Fruit fly (Drosophila melanogaster) Kc167 (cell line): Measurements from ENCODE around the gene CG32845.

Experiments
- Myc ChIP-seq: fragments of >200 bp; optimal IDR thresholded peaks from 2 replicates; lab custom pipeline; 2017; ENCODE audit warnings: missing external identifiers
- h ChIP-seq: fragments of >200 bp; optimal IDR thresholded peaks from 3 replicates; lab custom pipeline; 2018; ENCODE audit warnings: missing external identifiers
- ttk ChIP-seq: sonication (Bioruptor generic); optimal IDR thresholded peaks from 2 replicates; lab custom pipeline; 2017; ENCODE audit warnings: missing external identifiers

- no peak for TF ChIP-seq h (lab: Kevin White, UChicago)
- TF ChIP-seq Myc = no peak
- no peak for TF ChIP-seq ttk (lab: Kevin White, UChicago)
Measured at dm6 chr3L:262724-263177, 10.4 kb downstream of the CG32845 start.
